Worm (Caenorhabditis elegans): Measurements from ENCODE around the gene K09F5.1.

DNA sequence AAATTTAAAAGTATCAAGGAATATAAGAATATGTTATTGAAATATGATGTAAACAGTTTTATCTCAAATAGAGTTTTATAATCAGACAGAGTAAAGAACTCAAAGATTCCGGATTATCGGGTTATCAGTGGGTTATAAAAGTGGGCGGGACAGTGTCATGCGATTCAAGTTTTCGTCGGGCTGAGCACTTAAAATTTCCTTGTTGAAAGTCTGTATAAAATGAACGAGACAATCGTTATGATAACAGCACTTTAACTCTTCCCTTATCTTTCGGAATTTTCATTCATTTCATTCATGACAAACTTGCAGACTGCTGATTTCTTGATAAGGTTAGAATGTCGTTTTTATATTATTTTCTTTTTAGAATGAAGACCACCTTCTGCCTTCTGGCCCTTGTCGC, 13.8 kb upstream of the K09F5.1 start, which contains the start of gene spp-14:
- TF ChIP-seq nhr-10 (tag; optimal IDR thresholded peaks at IDR 0.05) (no peak), elt-1 (tag; optimal IDR thresholded peaks at IDR 0.05) (no peak), elt-3 (tag; optimal IDR thresholded peaks at IDR 0.05) (no peak), egl-27 (tag; optimal IDR thresholded peaks at IDR 0.05) (no peak), snpc-4 (tag; optimal IDR thresholded peaks at IDR 0.05) (no peak), ZK546.5 (tag; optimal IDR thresholded peaks at IDR 0.05) (no peak), nhr-129 (tag; optimal IDR thresholded peaks at IDR 0.05) (no peak), alr-1 (tag; optimal IDR thresholded peaks at IDR 0.05) (no peak)

Measured in whole organism, L2 larva.